Fruit fly (Drosophila melanogaster) whole organism, embryonic: Measurements from ENCODE around the gene yellow-e3.

ENCODE experiments used
- Blimp-1 ChIP-seq: fragments of 200-800 bp; sonication (Bioruptor generic); optimal IDR thresholded peaks from 3 replicates; lab custom pipeline; 2018; ENCODE audit warnings: missing biosample characterization, missing genetic modification characterization, mild to moderate bottlenecking, moderate library complexity, missing genetic modification reagents
- Bteb2 ChIP-seq: fragments of 200-800 bp; sonication (Bioruptor generic); optimal IDR thresholded peaks from 2 replicates; lab custom pipeline; 2016; ENCODE audit warnings: missing biosample characterization, missing genetic modification characterization
- CG1024 ChIP-seq: fragments of 200-800 bp; sonication (Bioruptor generic); IDR thresholded peaks from 2 replicates; pipeline ENCODE4 v1.3.6; 2022; ENCODE audit warnings: missing biosample characterization, missing genetic modification characterization
- CG10959 ChIP-seq: fragments of 200-800 bp; sonication (Bioruptor generic); IDR thresholded peaks from 2 replicates; pipeline ENCODE4 v1.3.6; 2022; ENCODE audit warnings: missing biosample characterization, missing genetic modification characterization
- CG11093 ChIP-seq: fragments of 200-800 bp; sonication (Bioruptor generic); IDR thresholded peaks from 3 replicates; pipeline ENCODE4 v1.3.6; 2022; ENCODE audit warnings: missing biosample characterization, missing genetic modification characterization
- CG12299 ChIP-seq: fragments of 200-800 bp; sonication (Bioruptor generic); optimal IDR thresholded peaks from 2 replicates; lab custom pipeline; 2018; ENCODE audit warnings: missing biosample characterization, mild to moderate bottlenecking, missing genetic modification characterization
- CG13775 ChIP-seq: fragments of 200-800 bp; sonication (Bioruptor generic); optimal IDR thresholded peaks from 3 replicates; lab custom pipeline; 2017; ENCODE audit warnings: missing biosample characterization, mild to moderate bottlenecking, missing genetic modification characterization
- CG15601 ChIP-seq: fragments of 200-800 bp; sonication (Bioruptor generic); optimal IDR thresholded peaks from 3 replicates; lab custom pipeline; 2019; ENCODE audit warnings: missing biosample characterization, mild to moderate bottlenecking, missing genetic modification characterization, moderate library complexity
- CG16813 ChIP-seq: fragments of 200-800 bp; sonication (Bioruptor generic); IDR thresholded peaks from 3 replicates; pipeline ENCODE4 v1.3.6; 2022; ENCODE audit warnings: missing biosample characterization, missing genetic modification characterization; ENCODE audit not compliant: partially characterized antibody
- CG18011 ChIP-seq: fragments of 200-800 bp; sonication (Bioruptor generic); optimal IDR thresholded peaks from 2 replicates; lab custom pipeline; 2017; ENCODE audit warnings: missing biosample characterization, missing genetic modification characterization, mild to moderate bottlenecking, moderate library complexity, missing genotype
- CG3163 ChIP-seq: fragments of 200-800 bp; sonication (Bioruptor generic); optimal IDR thresholded peaks from 3 replicates; lab custom pipeline; 2016; ENCODE audit warnings: missing biosample characterization, missing genetic modification characterization
- CG32772 ChIP-seq: fragments of 200-800 bp; sonication (Bioruptor generic); IDR thresholded peaks from 2 replicates; pipeline ENCODE4 v1.3.6; 2022; ENCODE audit warnings: missing biosample characterization, missing genetic modification characterization
- CG3995 ChIP-seq: fragments of 200-800 bp; sonication (Bioruptor generic); optimal IDR thresholded peaks from 3 replicates; lab custom pipeline; 2016; ENCODE audit warnings: missing biosample characterization, missing genetic modification characterization
- CG4424 ChIP-seq: fragments of 200-800 bp; sonication (Bioruptor generic); optimal IDR thresholded peaks from 3 replicates; lab custom pipeline; 2016; ENCODE audit warnings: missing biosample characterization, missing genetic modification characterization
- CG6765 ChIP-seq: fragments of 200-800 bp; sonication (Bioruptor generic); optimal IDR thresholded peaks from 3 replicates; lab custom pipeline; 2017; ENCODE audit warnings: missing biosample characterization, mild to moderate bottlenecking, missing genetic modification characterization
- CG7271 ChIP-seq: fragments of 200-800 bp; sonication (Bioruptor generic); optimal IDR thresholded peaks from 2 replicates; lab custom pipeline; 2018; ENCODE audit warnings: missing biosample characterization, mild to moderate bottlenecking, missing genetic modification characterization, moderate library complexity
- CG7372 ChIP-seq: fragments of 200-800 bp; sonication (Bioruptor generic); IDR thresholded peaks from 2 replicates; pipeline ENCODE4 v1.3.6; 2022; ENCODE audit warnings: missing biosample characterization, missing genetic modification characterization
- CG7745 ChIP-seq: fragments of 200-800 bp; sonication (Bioruptor generic); optimal IDR thresholded peaks from 2 replicates; lab custom pipeline; 2018; ENCODE audit warnings: missing biosample characterization, mild to moderate bottlenecking, missing genetic modification characterization, moderate library complexity
- CHES-1-like ChIP-seq: fragments of 200-800 bp; sonication (Bioruptor generic); optimal IDR thresholded peaks from 2 replicates; lab custom pipeline; 2016; ENCODE audit warnings: missing biosample characterization, missing genetic modification characterization
- E2f2 ChIP-seq: fragments of 200-800 bp; sonication (Bioruptor generic); IDR thresholded peaks from 2 replicates; pipeline ENCODE4 v1.3.6; 2022; ENCODE audit warnings: missing biosample characterization, missing genetic modification characterization
- Eip74EF ChIP-seq, 2 experiments: fragments of 200-800 bp in 1 of 2; fragments of >200 bp in 1 of 2; sonication (Bioruptor generic) in 1 of 2; optimal IDR thresholded peaks; 2 replicates each; lab custom pipeline; 2017 to 2019; ENCODE audit warnings: missing biosample characterization in 2 of 2, missing genetic modification characterization in 2 of 2, mild to moderate bottlenecking in 1 of 2, moderate library complexity in 1 of 2
- Hr78 ChIP-seq, 2 experiments: fragments of 200-800 bp in 1 of 2; fragments of >200 bp in 1 of 2; sonication (Bioruptor generic) in 1 of 2; optimal IDR thresholded peaks; 2 replicates each; lab custom pipeline; 2017 to 2019; ENCODE audit warnings: missing biosample characterization in 2 of 2, missing genetic modification characterization in 2 of 2, mild to moderate bottlenecking in 1 of 2, moderate library complexity in 1 of 2
- NC2β ChIP-seq: fragments of 200-800 bp; sonication (Bioruptor generic); optimal IDR thresholded peaks from 2 replicates; lab custom pipeline; 2016; ENCODE audit warnings: missing biosample characterization, missing genetic modification characterization
- Nf-YB ChIP-seq: fragments of 200-800 bp; sonication (Bioruptor generic); optimal IDR thresholded peaks from 3 replicates; lab custom pipeline; 2019; ENCODE audit warnings: missing biosample characterization, mild to moderate bottlenecking, missing genetic modification characterization, moderate library complexity
- Oli ChIP-seq: fragments of 200-800 bp; sonication (Bioruptor generic); optimal IDR thresholded peaks from 2 replicates; lab custom pipeline; 2018; ENCODE audit warnings: missing biosample characterization, mild to moderate bottlenecking, missing genetic modification characterization, moderate library complexity
- Pdp1 ChIP-seq, 2 experiments: fragments of 200-800 bp; sonication (Bioruptor generic); optimal IDR thresholded peaks; 3 replicates each; lab custom pipeline; 2016; ENCODE audit warnings: missing biosample characterization in 2 of 2, missing genetic modification characterization in 2 of 2, mild to moderate bottlenecking in 1 of 2, moderate library complexity in 1 of 2
- Ptx1 ChIP-seq: fragments of 200-800 bp; sonication (Bioruptor generic); IDR thresholded peaks from 2 replicates; pipeline ENCODE4 v1.3.6; 2022; ENCODE audit warnings: missing biosample characterization, missing genetic modification characterization
- Scr ChIP-seq: fragments of 200-800 bp; sonication (Bioruptor generic); IDR thresholded peaks from 2 replicates; pipeline ENCODE4 v1.3.6; 2022; ENCODE audit warnings: missing biosample characterization, missing genetic modification characterization; ENCODE audit not compliant: partially characterized antibody
- Sin3A ChIP-seq: fragments of >200 bp; optimal IDR thresholded peaks from 2 replicates; lab custom pipeline; 2018
- Sry-δ ChIP-seq: fragments of 200-800 bp; sonication (Bioruptor generic); optimal IDR thresholded peaks from 2 replicates; lab custom pipeline; 2016; ENCODE audit warnings: missing biosample characterization, missing genetic modification characterization
- Taf1 ChIP-seq: fragments of 200-800 bp; sonication (Bioruptor generic); IDR thresholded peaks from 2 replicates; pipeline ENCODE4 v1.3.6; 2022; ENCODE audit warnings: missing biosample characterization, missing genetic modification characterization
- Trl ChIP-seq, 3 experiments: fragments of >200 bp in 2 of 3; fragments of 200-800 bp in 1 of 3; sonication (Bioruptor generic) in 1 of 3; optimal IDR thresholded peaks; 2 replicates in 1 of 3; 3 replicates in 2 of 3; lab custom pipeline; 2016 to 2017; ENCODE audit warnings: missing biosample characterization in 1 of 3, missing genetic modification characterization in 1 of 3
- ato ChIP-seq: fragments of 200-800 bp; sonication (Bioruptor generic); IDR thresholded peaks from 2 replicates; pipeline ENCODE4 v1.3.6; 2022; ENCODE audit warnings: missing biosample characterization, missing genetic modification characterization; ENCODE audit not compliant: partially characterized antibody
- ci ChIP-seq: fragments of 200-800 bp; sonication (Bioruptor generic); IDR thresholded peaks from 3 replicates; pipeline ENCODE4 v1.3.6; 2022; ENCODE audit warnings: missing biosample characterization, missing genetic modification characterization
- corto ChIP-seq: fragments of 200-800 bp; sonication (Bioruptor generic); optimal IDR thresholded peaks from 2 replicates; lab custom pipeline; 2016; ENCODE audit warnings: missing biosample characterization, mild to moderate bottlenecking, missing genetic modification characterization, moderate library complexity
- croc ChIP-seq: fragments of 200-800 bp; sonication (Bioruptor generic); conservative IDR thresholded peaks from 3 replicates; pipeline ENCODE4 v1.3.6; 2022; ENCODE audit warnings: missing biosample characterization, missing genetic modification characterization
- eve ChIP-seq, 2 experiments: fragments of >200 bp; optimal IDR thresholded peaks; 2 replicates each; lab custom pipeline; 2017; ENCODE audit warnings: missing biosample characterization in 2 of 2, missing genetic modification characterization in 2 of 2
- nom ChIP-seq: fragments of 200-800 bp; sonication (Bioruptor generic); optimal IDR thresholded peaks from 2 replicates; lab custom pipeline; 2017; ENCODE audit warnings: missing biosample characterization, missing genetic modification characterization, mild to moderate bottlenecking, moderate library complexity, missing genetic modification reagents
- oc ChIP-seq: fragments of 200-800 bp; sonication (Bioruptor generic); optimal IDR thresholded peaks from 2 replicates; lab custom pipeline; 2018; ENCODE audit warnings: missing biosample characterization, mild to moderate bottlenecking, missing genetic modification characterization, moderate library complexity
- pfk ChIP-seq: fragments of 200-800 bp; sonication (Bioruptor generic); optimal IDR thresholded peaks from 2 replicates; lab custom pipeline; 2018; ENCODE audit warnings: missing biosample characterization, mild to moderate bottlenecking, missing genetic modification characterization, moderate library complexity
- pnt ChIP-seq: fragments of 200-800 bp; sonication (Bioruptor generic); optimal IDR thresholded peaks from 3 replicates; lab custom pipeline; 2016; ENCODE audit warnings: missing biosample characterization, missing genetic modification characterization
- sd ChIP-seq: fragments of 200-800 bp; sonication (Bioruptor generic); optimal IDR thresholded peaks from 3 replicates; lab custom pipeline; 2018; ENCODE audit warnings: missing biosample characterization, mild to moderate bottlenecking, missing genetic modification characterization, moderate library complexity
- sens ChIP-seq: fragments of 200-800 bp; sonication (Bioruptor generic); peaks from one replicate; lab custom pipeline; 2016; ENCODE audit warnings: missing biosample characterization, missing genetic modification characterization
- tgo ChIP-seq: fragments of 200-800 bp; sonication (Bioruptor generic); IDR thresholded peaks from 3 replicates; pipeline ENCODE4 v1.3.6; 2022; ENCODE audit warnings: missing biosample characterization, missing genetic modification characterization
- tio ChIP-seq: fragments of 200-800 bp; sonication (Bioruptor generic); optimal IDR thresholded peaks from 2 replicates; lab custom pipeline; 2017; ENCODE audit warnings: missing biosample characterization, missing genetic modification characterization, inconsistent platforms
- twi ChIP-seq: fragments of 200-800 bp; optimal IDR thresholded peaks from 2 replicates; lab custom pipeline; 2019; ENCODE audit warnings: missing biosample characterization, mild to moderate bottlenecking, missing genetic modification characterization, moderate library complexity
- zen ChIP-seq: fragments of 200-800 bp; sonication (Bioruptor generic); optimal IDR thresholded peaks from 3 replicates; lab custom pipeline; 2018; ENCODE audit warnings: missing biosample characterization, mild to moderate bottlenecking, missing genetic modification characterization, moderate library complexity

Gene yellow-e3

dm6 chr3R:13400902-13401721, 3.6 kb downstream of the yellow-e3 start:
- TF ChIP-seq ato (GFP tag; lab: Robert Waterston, UW) (no peak), Ptx1 (GFP tag; lab: Robert Waterston, UW) (peak; percentile 90), pfk (GFP tag; lab: Kevin White, UChicago) (no peak), CG3163 (GFP tag; lab: Kevin White, UChicago) (peak; percentile 71), CG10959 (GFP tag; lab: Robert Waterston, UW) (peak; percentile 32), nom (GFP tag; lab: Kevin White, UChicago) (peak; percentile 91), Blimp-1 (GFP tag; lab: Kevin White, UChicago) (peak; percentile 92), Hr78 (GFP tag; optimal IDR thresholded peaks at IDR 0.05; lab: Kevin White, UChicago) (peak in 1 of 2 experiments; percentile 73), tio (GFP tag; lab: Kevin White, UChicago) (peak; percentile 92), CG18011 (peak; percentile 64), ci (GFP tag; lab: Robert Waterston, UW) (peak; percentile 87), eve (GFP tag; optimal IDR thresholded peaks at IDR 0.05; lab: Kevin White, UChicago) (peak in 1 of 2 experiments; percentile 97), NC2β (GFP tag; lab: Kevin White, UChicago) (peak; percentile 77), corto (peak; percentile 48), CG11093 (peak; percentile 69; the same call in 2 of the 3 replicates), CG15601 (peak; percentile 83), tgo (GFP tag; lab: Robert Waterston, UW) (peak; percentile 88), CG7271 (peak; percentile 43), Bteb2 (GFP tag; lab: Kevin White, UChicago) (peak; percentile 89), CHES-1-like (peak; percentile 89), Scr (GFP tag; lab: Robert Waterston, UW) (no peak), Eip74EF (GFP tag; optimal IDR thresholded peaks at IDR 0.05; lab: Kevin White, UChicago) (peak in 1 of 2 experiments; percentile 92), croc (GFP tag; lab: Robert Waterston, UW) (peak; percentile 81), CG7372 (GFP tag; lab: Robert Waterston, UW) (peak; percentile 79), Pdp1 (GFP tag; optimal IDR thresholded peaks at IDR 0.05; lab: Kevin White, UChicago) (peak; percentile 84 to 88), CG3995 (GFP tag; lab: Kevin White, UChicago) (peak; percentile 28), E2f2 (GFP tag; lab: Robert Waterston, UW) (peak; percentile 68), pnt (GFP tag; lab: Kevin White, UChicago) (peak; percentile 89), CG13775 (GFP tag; lab: Kevin White, UChicago) (peak; percentile 90), twi (tag; lab: Kevin White, UChicago) (peak; percentile 80), sens (GFP tag; lab: Kevin White, UChicago) (peak; percentile 99), CG32772 (GFP tag; lab: Robert Waterston, UW) (peak; percentile 83), CG4424 (peak; percentile 86), Nf-YB (GFP tag; lab: Kevin White, UChicago) (peak; percentile 80), oc (tag; lab: Kevin White, UChicago) (peak; percentile 87), CG1024 (GFP tag; lab: Robert Waterston, UW) (peak; percentile 64; the same call in 1 of the 2 replicates), CG12299 (peak; percentile 70), CG16813 (no peak), Trl (optimal IDR thresholded peaks at IDR 0.05; lab: Kevin White, UChicago) (peak; percentile 25 to 26), Trl (GFP tag; optimal IDR thresholded peaks at IDR 0.05; lab: Kevin White, UChicago) (peak; percentile 88), sd (tag; lab: Kevin White, UChicago) (peak; percentile 73), CG6765 (GFP tag; lab: Kevin White, UChicago) (peak; percentile 79), zen (peak; percentile 78), Oli (tag; lab: Kevin White, UChicago) (peak; percentile 96), Sin3A (lab: Kevin White, UChicago) (no peak), Taf1 (GFP tag; lab: Robert Waterston, UW) (peak; percentile 65; the same call in 1 of the 2 replicates), Sry-δ (GFP tag; lab: Kevin White, UChicago) (peak; percentile 29), CG7745 (tag; lab: Kevin White, UChicago) (no peak)
